Worm (Caenorhabditis elegans) whole organism, mixed stage, embryonic: ENCODE data around the gene ttr-2.

ENCODE experiments used
- elt-3 ChIP-seq: fragments of 150-350 bp; optimal IDR thresholded peaks from 2 replicates; lab custom pipeline; 2014; ENCODE audit warnings: missing biosample characterization, missing genetic modification characterization
- hlh-1 ChIP-seq: fragments of 150-350 bp; optimal IDR thresholded peaks from 2 replicates; lab custom pipeline; 2014; ENCODE audit warnings: missing biosample characterization, missing genetic modification reagents, missing genetic modification characterization
- nhr-76 ChIP-seq: sonication (generic microtip); optimal IDR thresholded peaks from 2 replicates; lab custom pipeline; 2017; ENCODE audit warnings: missing biosample characterization, missing genetic modification characterization
- snpc-4 ChIP-seq: fragments of 150-350 bp; optimal IDR thresholded peaks from 2 replicates; lab custom pipeline; 2014; ENCODE audit warnings: missing biosample characterization, missing genetic modification characterization
- unc-62 ChIP-seq: fragments of 150-350 bp; optimal IDR thresholded peaks from 2 replicates; lab custom pipeline; 2014; ENCODE audit warnings: missing biosample characterization, missing genetic modification reagents, missing genetic modification characterization
- ztf-11 ChIP-seq: fragments of 150-350 bp; optimal IDR thresholded peaks from 2 replicates; lab custom pipeline; 2014; ENCODE audit warnings: missing biosample characterization, missing genetic modification characterization

DNA sequence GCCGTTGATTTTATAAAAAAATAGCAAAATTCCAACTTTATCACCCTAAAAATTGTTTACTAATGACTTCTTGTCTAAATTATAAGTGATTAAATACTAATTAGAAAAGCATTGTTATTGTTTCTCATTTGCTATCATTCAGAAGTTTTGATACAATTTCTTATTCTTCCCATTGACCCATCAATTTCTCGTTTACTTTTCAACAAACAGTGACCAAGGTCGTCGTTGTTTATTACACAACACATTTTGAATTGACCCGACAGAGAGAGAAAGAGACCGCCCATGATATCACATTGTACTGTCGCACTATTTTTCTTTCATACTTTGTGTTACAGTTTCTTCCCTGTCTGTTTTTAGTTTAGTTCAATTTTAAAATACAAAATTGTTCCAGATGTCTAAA, at the start of gene ttr-2:
- TF ChIP-seq elt-3 = no peak
- no peak for TF ChIP-seq snpc-4 (tag; lab: Kevin White, UChicago)
- TF ChIP-seq unc-62 = no peak
- no peak for TF ChIP-seq ztf-11 (tag; lab: Kevin White, UChicago)
- TF ChIP-seq hlh-1 (tag; lab: Kevin White, UChicago) = no peak
- no peak for TF ChIP-seq nhr-76
